Worm (Caenorhabditis elegans) whole organism, late embryonic: ENCODE data around the gene fbxa-199.

Experiments
- ceh-2 ChIP-seq: sonication (generic microtip); optimal IDR thresholded peaks from 2 replicates; lab custom pipeline; 2016; ENCODE audit warnings: missing genotype, missing genetic modification characterization, missing compliant biosample characterization
- ceh-45 ChIP-seq: fragments of 200-800 bp; sonication (Bioruptor generic); IDR thresholded peaks from 2 replicates; pipeline ENCODE4 v1.3.6; 2022; ENCODE audit warnings: missing genetic modification reagents, missing genetic modification characterization, missing compliant biosample characterization
- dmd-4 ChIP-seq: sonication (generic microtip); optimal IDR thresholded peaks from 2 replicates; lab custom pipeline; 2016; ENCODE audit warnings: borderline replicate concordance, missing genetic modification characterization, missing compliant biosample characterization
- dve-1 ChIP-seq: sonication (generic microtip); optimal IDR thresholded peaks from 2 replicates; lab custom pipeline; 2017; ENCODE audit warnings: antibody characterized with exemption, mild to moderate bottlenecking, missing genetic modification characterization, missing compliant biosample characterization
- hlh-15 ChIP-seq: sonication (generic microtip); optimal IDR thresholded peaks from 2 replicates; lab custom pipeline; 2016; ENCODE audit warnings: missing genetic modification characterization, missing compliant biosample characterization
- lin-11 ChIP-seq: fragments of 200-800 bp; sonication (Bioruptor generic); optimal IDR thresholded peaks from 2 replicates; lab custom pipeline; 2018; ENCODE audit warnings: mild to moderate bottlenecking, missing genetic modification characterization, missing compliant biosample characterization
- nhr-232 ChIP-seq: sonication (generic microtip); optimal IDR thresholded peaks from 2 replicates; lab custom pipeline; 2016; ENCODE audit warnings: missing genetic modification characterization, missing compliant biosample characterization
- pax-1 ChIP-seq: fragments of 150-350 bp; optimal IDR thresholded peaks from 2 replicates; lab custom pipeline; 2014; ENCODE audit warnings: missing biosample characterization, missing genetic modification characterization
- pha-4 ChIP-seq: fragments of 150-350 bp; optimal IDR thresholded peaks from 2 replicates; lab custom pipeline; 2018; ENCODE audit warnings: missing biosample characterization, missing genetic modification reagents, missing genetic modification characterization
- pqm-1 ChIP-seq: sonication (generic microtip); optimal IDR thresholded peaks from 2 replicates; lab custom pipeline; 2016; ENCODE audit warnings: missing genetic modification characterization, missing compliant biosample characterization
- sox-4 ChIP-seq: sonication (generic microtip); optimal IDR thresholded peaks from 2 replicates; lab custom pipeline; 2017; ENCODE audit warnings: mild to moderate bottlenecking, missing genetic modification characterization, inconsistent platforms, missing compliant biosample characterization
- tbx-2 ChIP-seq: sonication (generic microtip); optimal IDR thresholded peaks from 2 replicates; lab custom pipeline; 2016; ENCODE audit warnings: missing genetic modification characterization, missing compliant biosample characterization
- unc-55 ChIP-seq: sonication (generic microtip); optimal IDR thresholded peaks from 2 replicates; lab custom pipeline; 2017; ENCODE audit warnings: missing biosample characterization, missing genetic modification reagents, missing genetic modification characterization

ce11 chrV:15431322-15432052 is 32.9 kb upstream of the fbxa-199 start:
- TF ChIP-seq pax-1 = no peak
- TF ChIP-seq nhr-232 (tag; lab: Kevin White, UChicago) = no peak
- no peak for TF ChIP-seq ceh-2 (tag; lab: Kevin White, UChicago)
- TF ChIP-seq dmd-4 = no peak
- no peak for TF ChIP-seq lin-11 (tag; lab: Kevin White, UChicago)
- TF ChIP-seq pha-4 (tag; lab: Kevin White, UChicago) = no peak
- TF ChIP-seq ceh-45 = 0 out of 2 replicates have a peak, but pooled peaks have one; percentile 28
- no peak for TF ChIP-seq tbx-2 (tag; lab: Kevin White, UChicago)
- TF ChIP-seq pqm-1 (tag; lab: Kevin White, UChicago) = no peak
- TF ChIP-seq dve-1 (tag; lab: Kevin White, UChicago) = no peak
- no peak for TF ChIP-seq hlh-15
- no peak for TF ChIP-seq sox-4 (tag; lab: Kevin White, UChicago)
- no peak for TF ChIP-seq unc-55
